Fruit fly (Drosophila melanogaster): ENCODE measurements around the gene Usp30.
A peak's percentile ranks its signal among the peaks of the same experiment; 100 is the strongest.

Usp30 gene

dm6 chrX:5923124-5923523 is 43.5 kb upstream of the Usp30 start (continued):
- TF ChIP-seq Ets96B (tag; optimal IDR thresholded peaks at IDR 0.05) (peak; percentile 43), salr (GFP tag; optimal IDR thresholded peaks at IDR 0.05) (no peak), Met (GFP tag; optimal IDR thresholded peaks at IDR 0.05) (peak; percentile 89), CG4318 (GFP tag; optimal IDR thresholded peaks at IDR 0.05) (no peak), CG34406 (GFP tag; optimal IDR thresholded peaks at IDR 0.05) (peak; percentile 68), Smox (GFP tag; optimal IDR thresholded peaks at IDR 0.05) (peak; percentile 80), CG15336 (GFP tag; IDR thresholded peaks at IDR 0.05) (0 out of 2 replicates have a peak, but pooled peaks have one; percentile 21), CG8632 (GFP tag; optimal IDR thresholded peaks at IDR 0.05) (peak; percentile 75), Sox14 (GFP tag; optimal IDR thresholded peaks at IDR 0.05) (peak; percentile 67), CG6163 (GFP tag; IDR thresholded peaks at IDR 0.05) (peak; percentile 78), Sox15 (GFP tag; optimal IDR thresholded peaks at IDR 0.05) (peak; percentile 64), CG6792 (GFP tag; optimal IDR thresholded peaks at IDR 0.05) (peak; percentile 77), topi (GFP tag; optimal IDR thresholded peaks at IDR 0.05) (peak; percentile 84), CG3919 (GFP tag; optimal IDR thresholded peaks at IDR 0.05) (peak; percentile 70), Eip75B (GFP tag; optimal IDR thresholded peaks at IDR 0.05) (peak; percentile 81), achi (GFP tag; optimal IDR thresholded peaks at IDR 0.05) (peak; percentile 64), CG6808 (GFP tag; optimal IDR thresholded peaks at IDR 0.05) (no peak), CG11294 (GFP tag; IDR thresholded peaks at IDR 0.05) (no peak), Hr4 (GFP tag; optimal IDR thresholded peaks at IDR 0.05) (peak; percentile 35), Ets21C (GFP tag; optimal IDR thresholded peaks at IDR 0.05) (peak; percentile 75), ss (GFP tag; optimal IDR thresholded peaks at IDR 0.05) (peak in 1 of 2 experiments; percentile 65), Gug (GFP tag; IDR thresholded peaks at IDR 0.05) (0 out of 2 replicates have a peak, but pooled peaks have one; percentile 21), Eip93F (GFP tag; optimal IDR thresholded peaks at IDR 0.05) (peak; percentile 47)

dm6 chrX:5922057-5922456 is 42.5 kb upstream of the Usp30 start:
- TF ChIP-seq Eip78C (GFP tag) (peak; percentile 5), CG9139 (GFP tag; optimal IDR thresholded peaks at IDR 0.05) (no peak)

dm6 chrX:5920932-5921331 is 41.3 kb upstream of the Usp30 start:
- no peak for TF ChIP-seq cyc (GFP tag; optimal IDR thresholded peaks at IDR 0.05)
- TF ChIP-seq salr (GFP tag; optimal IDR thresholded peaks at IDR 0.05): no peak
- TF ChIP-seq esn (GFP tag; optimal IDR thresholded peaks at IDR 0.05): no peak
- no peak for TF ChIP-seq CG11762 (GFP tag; optimal IDR thresholded peaks at IDR 0.05; ENCODE audit: insufficient read depth)
- TF ChIP-seq Ets96B (tag; optimal IDR thresholded peaks at IDR 0.05): no peak
- TF ChIP-seq Smox (GFP tag; optimal IDR thresholded peaks at IDR 0.05): no peak
- 0 out of 3 replicates have a peak, but pooled peaks have one; percentile 19 for TF ChIP-seq CG6163 (GFP tag; IDR thresholded peaks at IDR 0.05)
- peak; percentile 49; the same call in 1 of the 2 replicates for TF ChIP-seq CG15336 (GFP tag; IDR thresholded peaks at IDR 0.05)
- peak; percentile 57; the same call in 2 of the 3 replicates for TF ChIP-seq eg (GFP tag; IDR thresholded peaks at IDR 0.05)
- TF ChIP-seq CG32006 (GFP tag; optimal IDR thresholded peaks at IDR 0.05): peak; percentile 1
- TF ChIP-seq CG16779 (tag; optimal IDR thresholded peaks at IDR 0.05): peak; percentile 6
- peak; percentile 55 for TF ChIP-seq CG6276 (GFP tag; optimal IDR thresholded peaks at IDR 0.05)

dm6 chrX:5918499-5919126 is 39.0 kb upstream of the Usp30 start:
- TF ChIP-seq CG11294 (GFP tag; IDR thresholded peaks at IDR 0.05) (peak; percentile 99), spab (GFP tag; optimal IDR thresholded peaks at IDR 0.05) (peak; percentile 99), fkh (GFP tag; optimal IDR thresholded peaks at IDR 0.05) (peak; percentile 93), achi (GFP tag; optimal IDR thresholded peaks at IDR 0.05) (peak; percentile 99), CG4318 (GFP tag; optimal IDR thresholded peaks at IDR 0.05) (peak; percentile 99), CG16779 (tag; optimal IDR thresholded peaks at IDR 0.05) (peak; percentile 99), CG3032 (tag; optimal IDR thresholded peaks at IDR 0.05) (peak; percentile 99), CG6854 (GFP tag; optimal IDR thresholded peaks at IDR 0.05) (peak; percentile 99), OdsH (GFP tag; optimal IDR thresholded peaks at IDR 0.05) (peak; percentile 100), CG32006 (GFP tag; optimal IDR thresholded peaks at IDR 0.05) (peak; percentile 100), lz (GFP tag; optimal IDR thresholded peaks at IDR 0.05) (peak; percentile 100), cyc (GFP tag; optimal IDR thresholded peaks at IDR 0.05) (peak; percentile 99), Ets21C (GFP tag; optimal IDR thresholded peaks at IDR 0.05) (peak; percentile 99), eg (GFP tag; IDR thresholded peaks at IDR 0.05) (peak; percentile 100), Hr38 (GFP tag; optimal IDR thresholded peaks at IDR 0.05) (peak; percentile 89), CG7368 (GFP tag; optimal IDR thresholded peaks at IDR 0.05) (peak; percentile 100), Gug (GFP tag; IDR thresholded peaks at IDR 0.05) (peak; percentile 99), CG1621 (tag; optimal IDR thresholded peaks at IDR 0.05) (peak; percentile 99), CG34406 (GFP tag; optimal IDR thresholded peaks at IDR 0.05) (peak; percentile 99), CG10669 (GFP tag; optimal IDR thresholded peaks at IDR 0.05) (peak; percentile 99), Eip75B (GFP tag; optimal IDR thresholded peaks at IDR 0.05) (peak; percentile 100), dsx (GFP tag; optimal IDR thresholded peaks at IDR 0.05; ENCODE audit: poor library complexity, severe bottlenecking) (peak; percentile 98), CG9139 (GFP tag; optimal IDR thresholded peaks at IDR 0.05) (peak; percentile 99), CG6276 (GFP tag; optimal IDR thresholded peaks at IDR 0.05) (peak; percentile 99)
